Fruit fly (Drosophila melanogaster) whole organism, embryonic: ENCODE measurements around the gene CG33282.
A peak's percentile ranks its signal among the peaks of the same experiment; 100 is the strongest.

Experiments
- CG10267 ChIP-seq: fragments of 200-800 bp; sonication (Bioruptor generic); optimal IDR thresholded peaks from 2 replicates; lab custom pipeline; 2018; ENCODE audit warnings: missing biosample characterization, mild to moderate bottlenecking, missing genetic modification characterization, moderate library complexity
- CG10654 ChIP-seq: fragments of 200-800 bp; sonication (Bioruptor generic); optimal IDR thresholded peaks from 2 replicates; lab custom pipeline; 2016; ENCODE audit warnings: missing biosample characterization, missing genetic modification characterization
- CG11456 ChIP-seq: fragments of 200-800 bp; sonication (Bioruptor generic); IDR thresholded peaks from 3 replicates; pipeline ENCODE4 v1.3.6; 2022; ENCODE audit warnings: missing biosample characterization, missing genetic modification characterization
- CG12219 ChIP-seq: fragments of 200-800 bp; sonication (Bioruptor generic); optimal IDR thresholded peaks from 3 replicates; lab custom pipeline; 2018; ENCODE audit warnings: missing biosample characterization, mild to moderate bottlenecking, missing genetic modification characterization
- CG1233 ChIP-seq: fragments of 200-800 bp; sonication (Bioruptor generic); optimal IDR thresholded peaks from 4 replicates; lab custom pipeline; 2018; ENCODE audit warnings: missing biosample characterization, mild to moderate bottlenecking, missing genetic modification characterization
- CG12659 ChIP-seq: fragments of 200-800 bp; sonication (Bioruptor generic); optimal IDR thresholded peaks from 3 replicates; lab custom pipeline; 2017; ENCODE audit warnings: mild to moderate bottlenecking, missing biosample characterization, missing genetic modification reagents, missing genetic modification characterization
- CG12744 ChIP-seq: fragments of 200-800 bp; sonication (Bioruptor generic); optimal IDR thresholded peaks from 2 replicates; lab custom pipeline; 2016; ENCODE audit warnings: missing biosample characterization, missing genetic modification characterization
- CG12769 ChIP-seq: fragments of 200-800 bp; sonication (Bioruptor generic); optimal IDR thresholded peaks from 2 replicates; lab custom pipeline; 2019; ENCODE audit warnings: missing biosample characterization, mild to moderate bottlenecking, missing genetic modification characterization, moderate library complexity
- CG15269 ChIP-seq: fragments of 200-800 bp; sonication (Bioruptor generic); optimal IDR thresholded peaks from 2 replicates; lab custom pipeline; 2018; ENCODE audit warnings: missing biosample characterization, mild to moderate bottlenecking, missing genetic modification characterization, moderate library complexity
- CG15514 ChIP-seq: fragments of 200-800 bp; sonication (Bioruptor generic); optimal IDR thresholded peaks from 3 replicates; lab custom pipeline; 2017; ENCODE audit warnings: missing biosample characterization, missing genetic modification characterization, mild to moderate bottlenecking, moderate library complexity, missing genetic modification reagents
- CG15696 ChIP-seq: fragments of 200-800 bp; sonication (Bioruptor generic); optimal IDR thresholded peaks from 2 replicates; lab custom pipeline; 2019; ENCODE audit warnings: missing biosample characterization, mild to moderate bottlenecking, missing genetic modification characterization, moderate library complexity
- CG17829 ChIP-seq: fragments of 200-800 bp; optimal IDR thresholded peaks from 2 replicates; lab custom pipeline; 2019; ENCODE audit warnings: missing biosample characterization, mild to moderate bottlenecking, missing genetic modification characterization, moderate library complexity
- CG18599 ChIP-seq: fragments of 200-800 bp; sonication (Bioruptor generic); optimal IDR thresholded peaks from 3 replicates; lab custom pipeline; 2017; ENCODE audit warnings: missing biosample characterization, missing genetic modification characterization, mild to moderate bottlenecking, moderate library complexity, missing genetic modification reagents
- CG2678 ChIP-seq: fragments of 200-800 bp; sonication (Bioruptor generic); optimal IDR thresholded peaks from 3 replicates; lab custom pipeline; 2019; ENCODE audit warnings: missing biosample characterization, mild to moderate bottlenecking, missing genetic modification characterization, moderate library complexity
- CG2875 ChIP-seq: fragments of 200-800 bp; sonication (Bioruptor generic); optimal IDR thresholded peaks from 2 replicates; lab custom pipeline; 2017; ENCODE audit warnings: missing biosample characterization, mild to moderate bottlenecking, missing genetic modification characterization, missing genetic modification reagents
- CG30020 ChIP-seq: fragments of 200-800 bp; optimal IDR thresholded peaks from 2 replicates; lab custom pipeline; 2019; ENCODE audit warnings: missing biosample characterization, mild to moderate bottlenecking, missing genetic modification characterization, moderate library complexity
- CG31365 ChIP-seq: fragments of 200-800 bp; sonication (Bioruptor generic); optimal IDR thresholded peaks from 2 replicates; lab custom pipeline; 2018; ENCODE audit warnings: missing biosample characterization, mild to moderate bottlenecking, missing genetic modification characterization
- CG7928 ChIP-seq: fragments of 200-800 bp; sonication (Bioruptor generic); optimal IDR thresholded peaks from 2 replicates; lab custom pipeline; 2017; ENCODE audit warnings: missing biosample characterization, mild to moderate bottlenecking, missing genetic modification characterization
- CG8388 ChIP-seq: fragments of 200-800 bp; sonication (Bioruptor generic); optimal IDR thresholded peaks from 2 replicates; lab custom pipeline; 2019; ENCODE audit warnings: missing biosample characterization, mild to moderate bottlenecking, missing genetic modification characterization, moderate library complexity
- CG9797 ChIP-seq: fragments of 200-800 bp; sonication (Bioruptor generic); optimal IDR thresholded peaks from 3 replicates; lab custom pipeline; 2018; ENCODE audit warnings: missing biosample characterization, mild to moderate bottlenecking, missing genetic modification characterization
- CoRest ChIP-seq: fragments of 200-800 bp; sonication (Bioruptor generic); optimal IDR thresholded peaks from 3 replicates; lab custom pipeline; 2018; ENCODE audit warnings: missing biosample characterization, mild to moderate bottlenecking, missing genetic modification characterization, moderate library complexity
- Dek ChIP-seq: fragments of 200-800 bp; sonication (Bioruptor generic); optimal IDR thresholded peaks from 3 replicates; lab custom pipeline; 2019; ENCODE audit warnings: missing biosample characterization, mild to moderate bottlenecking, missing genetic modification characterization, moderate library complexity
- GATAe ChIP-seq: fragments of 200-800 bp; sonication (Bioruptor generic); conservative IDR thresholded peaks from 2 replicates; pipeline ENCODE4 v1.3.6; 2022; ENCODE audit warnings: missing biosample characterization, missing genetic modification characterization
- Hey ChIP-seq: fragments of 200-800 bp; sonication (Bioruptor generic); optimal IDR thresholded peaks from 3 replicates; lab custom pipeline; 2018; ENCODE audit warnings: missing biosample characterization, mild to moderate bottlenecking, missing genetic modification characterization
- Hmr ChIP-seq: fragments of 200-800 bp; sonication (Bioruptor generic); optimal IDR thresholded peaks from 3 replicates; lab custom pipeline; 2017; ENCODE audit warnings: mild to moderate bottlenecking, missing biosample characterization, missing genetic modification reagents, missing genetic modification characterization
- Hr78 ChIP-seq, 2 experiments: fragments of 200-800 bp in 1 of 2; fragments of >200 bp in 1 of 2; sonication (Bioruptor generic) in 1 of 2; optimal IDR thresholded peaks; 2 replicates each; lab custom pipeline; 2017 to 2019; ENCODE audit warnings: missing biosample characterization in 2 of 2, missing genetic modification characterization in 2 of 2, mild to moderate bottlenecking in 1 of 2, moderate library complexity in 1 of 2
- NC2α ChIP-seq: fragments of 200-800 bp; sonication (Bioruptor generic); optimal IDR thresholded peaks from 2 replicates; lab custom pipeline; 2016; ENCODE audit warnings: missing biosample characterization, missing genetic modification characterization
- Nf-YA ChIP-seq: fragments of 200-800 bp; sonication (Bioruptor generic); IDR thresholded peaks from 2 replicates; pipeline ENCODE4 v1.3.6; 2022; ENCODE audit warnings: missing biosample characterization, missing genetic modification characterization
- Rx ChIP-seq: fragments of 200-800 bp; sonication (Bioruptor generic); IDR thresholded peaks from 2 replicates; pipeline ENCODE4 v1.3.6; 2022; ENCODE audit warnings: missing biosample characterization, missing genetic modification characterization
- Sry-δ ChIP-seq: fragments of 200-800 bp; sonication (Bioruptor generic); optimal IDR thresholded peaks from 2 replicates; lab custom pipeline; 2016; ENCODE audit warnings: missing biosample characterization, missing genetic modification characterization
- Vsx1 ChIP-seq: fragments of 200-800 bp; sonication (Bioruptor generic); optimal IDR thresholded peaks from 2 replicates; lab custom pipeline; 2017; ENCODE audit warnings: missing biosample characterization, mild to moderate bottlenecking, missing genetic modification characterization, missing genetic modification reagents
- ab ChIP-seq: fragments of 200-800 bp; sonication (Bioruptor generic); optimal IDR thresholded peaks from 2 replicates; lab custom pipeline; 2016; ENCODE audit warnings: missing biosample characterization, missing genetic modification characterization
- cwo ChIP-seq: fragments of 200-800 bp; sonication (Bioruptor generic); optimal IDR thresholded peaks from 3 replicates; lab custom pipeline; 2017; ENCODE audit warnings: missing biosample characterization, missing genetic modification characterization, mild to moderate bottlenecking, moderate library complexity, missing genetic modification reagents
- en ChIP-seq: fragments of 200-800 bp; sonication (Bioruptor generic); optimal IDR thresholded peaks from 2 replicates; lab custom pipeline; 2016; ENCODE audit warnings: missing biosample characterization, missing genetic modification characterization
- esg ChIP-seq: fragments of 200-800 bp; sonication (Bioruptor generic); conservative IDR thresholded peaks from 2 replicates; pipeline ENCODE4 v1.3.6; 2022; ENCODE audit warnings: missing biosample characterization, missing genetic modification characterization
- gcm2 ChIP-seq: fragments of 200-800 bp; sonication (Bioruptor generic); optimal IDR thresholded peaks from 2 replicates; lab custom pipeline; 2016; ENCODE audit warnings: missing biosample characterization, missing genetic modification characterization
- lab ChIP-seq: fragments of 200-800 bp; sonication (Bioruptor generic); optimal IDR thresholded peaks from 3 replicates; lab custom pipeline; 2017; ENCODE audit warnings: missing biosample characterization, missing genetic modification characterization, mild to moderate bottlenecking, moderate library complexity, missing genetic modification reagents
- odd ChIP-seq: fragments of 200-800 bp; sonication (Bioruptor generic); optimal IDR thresholded peaks from 2 replicates; lab custom pipeline; 2017; ENCODE audit warnings: missing biosample characterization, mild to moderate bottlenecking, missing genetic modification characterization
- rib ChIP-seq: fragments of 200-800 bp; sonication (Bioruptor generic); IDR thresholded peaks from 2 replicates; pipeline ENCODE4 v1.3.6; 2022; ENCODE audit warnings: missing biosample characterization, missing genetic modification characterization
- sc ChIP-seq, 3 experiments: fragments of >200 bp in 2 of 3; fragments of 200-800 bp in 1 of 3; sonication (Bioruptor generic) in 1 of 3; optimal IDR thresholded peaks; 2 replicates in 2 of 3; 3 replicates in 1 of 3; lab custom pipeline; 2017; ENCODE audit warnings: mild to moderate bottlenecking in 1 of 3, missing biosample characterization in 1 of 3, missing genetic modification characterization in 1 of 3, missing genetic modification reagents in 1 of 3
- scrt ChIP-seq: fragments of 200-800 bp; sonication (Bioruptor generic); optimal IDR thresholded peaks from 2 replicates; lab custom pipeline; 2018; ENCODE audit warnings: missing biosample characterization, mild to moderate bottlenecking, missing genetic modification characterization, moderate library complexity
- sens ChIP-seq: fragments of 200-800 bp; sonication (Bioruptor generic); peaks from one replicate; lab custom pipeline; 2016; ENCODE audit warnings: missing biosample characterization, missing genetic modification characterization
- sob ChIP-seq: fragments of 200-800 bp; sonication (Bioruptor generic); IDR thresholded peaks from 2 replicates; pipeline ENCODE4 v1.3.6; 2022; ENCODE audit warnings: missing biosample characterization, missing genetic modification characterization
- tll ChIP-seq, 2 experiments: fragments of 200-800 bp in 1 of 2; fragments of >200 bp in 1 of 2; sonication (Bioruptor generic) in 1 of 2; optimal IDR thresholded peaks; 2 replicates each; lab custom pipeline; 2017 to 2019; ENCODE audit warnings: missing biosample characterization in 2 of 2, missing genetic modification characterization in 2 of 2, mild to moderate bottlenecking in 1 of 2, moderate library complexity in 1 of 2
- trem ChIP-seq: fragments of 200-800 bp; optimal IDR thresholded peaks from 3 replicates; lab custom pipeline; 2019; ENCODE audit warnings: missing biosample characterization, mild to moderate bottlenecking, missing genetic modification characterization, moderate library complexity

Gene CG33282

DNA sequence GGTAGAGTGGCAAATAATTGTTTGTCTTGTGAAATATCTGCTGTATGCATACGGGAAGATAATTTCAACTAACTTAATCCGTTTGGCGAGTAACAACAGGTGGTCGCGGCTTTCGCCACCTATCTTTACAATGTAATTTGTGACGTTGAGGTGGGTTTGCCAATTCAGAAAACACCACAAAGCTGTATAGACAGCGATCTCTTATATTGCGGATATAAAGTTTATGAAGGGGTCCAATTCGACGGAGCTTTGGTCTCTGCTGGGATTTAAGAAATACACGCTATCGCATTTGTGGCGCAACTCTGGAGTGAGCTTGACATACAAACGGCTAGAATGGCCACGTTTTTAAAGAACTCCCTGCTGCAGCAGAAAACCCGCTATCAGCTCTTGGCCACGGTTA, at the start of gene CG33282:
TSS of gene CG33282 (plus strand) at position 301 of the 400 bp plus-strand sequence.
- TF ChIP-seq esg (GFP tag; lab: Robert Waterston, UW) (no peak), CG12219 (GFP tag; lab: Kevin White, UChicago) (no peak), CG12744 (GFP tag; lab: Kevin White, UChicago) (no peak), CG30020 (tag; lab: Kevin White, UChicago) (no peak), Nf-YA (GFP tag; lab: Robert Waterston, UW) (no peak), Dek (no peak)

DNA sequence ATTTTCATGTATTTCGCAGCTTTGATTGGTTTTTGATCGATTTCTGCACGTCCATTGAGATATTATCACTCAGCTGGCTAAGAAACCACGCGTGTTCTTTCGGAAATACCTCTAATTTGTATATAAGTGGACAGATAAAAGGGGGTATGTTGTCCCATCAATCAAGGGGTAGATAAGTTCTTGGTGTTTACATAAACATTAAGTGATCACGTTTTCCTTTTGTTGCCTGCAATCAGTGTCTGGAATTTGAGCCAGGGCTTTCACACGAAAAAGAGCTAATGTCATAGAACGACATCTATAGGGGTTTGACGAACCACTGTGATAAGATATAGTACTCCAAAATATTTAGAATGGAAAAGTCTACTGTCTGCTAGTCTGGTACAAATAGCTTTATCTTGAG, 48.9 kb upstream of the CG33282 start:
- no peak for TF ChIP-seq CG8388 (GFP tag; lab: Kevin White, UChicago)
- TF ChIP-seq Rx: no peak
- peak; percentile 35 for TF ChIP-seq cwo (GFP tag; lab: Kevin White, UChicago)
- no peak for TF ChIP-seq trem (tag; lab: Kevin White, UChicago)
- no peak for TF ChIP-seq CG15696 (tag; lab: Kevin White, UChicago)
- peak; percentile 77 for TF ChIP-seq lab (GFP tag; lab: Kevin White, UChicago)
- no peak for TF ChIP-seq CG10654 (GFP tag; lab: Kevin White, UChicago)
- peak; percentile 71 for TF ChIP-seq Hey (tag; lab: Kevin White, UChicago)

DNA sequence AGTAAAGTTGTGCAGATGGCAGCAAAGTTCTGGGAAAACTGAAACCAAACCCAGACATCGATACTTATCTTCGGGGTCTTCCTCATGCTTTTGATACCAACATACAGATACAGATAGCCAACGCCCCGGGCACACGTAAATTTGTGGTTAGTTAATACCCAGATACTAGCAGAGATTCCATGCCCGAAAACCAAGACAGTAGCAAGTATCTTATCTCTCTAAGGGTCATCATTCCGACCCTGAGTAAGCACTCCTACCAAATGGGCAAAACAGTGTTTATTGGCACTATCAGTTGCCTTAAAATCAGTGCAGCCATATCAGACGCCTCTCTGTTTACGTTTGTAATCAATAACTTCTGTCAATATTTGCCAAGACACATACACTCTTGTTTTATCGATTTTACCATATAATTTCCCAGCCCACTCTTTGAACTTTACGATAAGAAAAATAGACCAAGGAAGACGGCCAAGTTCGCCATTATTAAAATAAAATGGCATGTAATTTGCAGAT, 47.2 kb upstream of the CG33282 start, which contains the start of gene OtopLb:
TSS of gene OtopLb (minus strand) at position 51 of the 510 bp plus-strand sequence.
- peak; percentile 92 for TF ChIP-seq lab (GFP tag; lab: Kevin White, UChicago)
- TF ChIP-seq ab (GFP tag; lab: Kevin White, UChicago): no peak
- TF ChIP-seq scrt: peak; percentile 30
- TF ChIP-seq Hmr: peak; percentile 72
- peak; percentile 68 for TF ChIP-seq CG1233 (GFP tag; lab: Kevin White, UChicago)
- TF ChIP-seq CG12659: peak; percentile 21
- peak; percentile 41 for TF ChIP-seq cwo (GFP tag; lab: Kevin White, UChicago)
- no peak for TF ChIP-seq rib (GFP tag; lab: Robert Waterston, UW)
- peak; percentile 54 for TF ChIP-seq odd (GFP tag; lab: Kevin White, UChicago)
- no peak for TF ChIP-seq sc (optimal IDR thresholded peaks at IDR 0.05; lab: Kevin White, UChicago)
- no peak for TF ChIP-seq sc (GFP tag; optimal IDR thresholded peaks at IDR 0.05; lab: Kevin White, UChicago)
- TF ChIP-seq Vsx1: peak; percentile 53
- peak; percentile 22 for TF ChIP-seq CG7928 (GFP tag; lab: Kevin White, UChicago)
- TF ChIP-seq GATAe: peak; percentile 36; the same call in 1 of the 2 replicates
- no peak for TF ChIP-seq sob (GFP tag; lab: Robert Waterston, UW)
- TF ChIP-seq CG9797: no peak
- TF ChIP-seq CG18599: peak; percentile 69
- TF ChIP-seq Sry-δ (GFP tag; lab: Kevin White, UChicago): no peak
- peak; percentile 62 for TF ChIP-seq CG2678 (tag; lab: Kevin White, UChicago)
- TF ChIP-seq CoRest (tag; lab: Kevin White, UChicago): no peak
- peak; percentile 33 for TF ChIP-seq CG12769 (tag; lab: Kevin White, UChicago)
- no peak for TF ChIP-seq CG11456
- peak; percentile 65 for TF ChIP-seq sens (GFP tag; lab: Kevin White, UChicago)
- TF ChIP-seq NC2α (GFP tag; lab: Kevin White, UChicago): no peak
- TF ChIP-seq Hr78 (GFP tag; optimal IDR thresholded peaks at IDR 0.05; lab: Kevin White, UChicago): peak in 1 of 2 experiments; percentile 55
- TF ChIP-seq CG10267 (tag; lab: Kevin White, UChicago): no peak
- no peak for TF ChIP-seq gcm2
- TF ChIP-seq CG15514 (GFP tag; lab: Kevin White, UChicago): peak; percentile 37
- no peak for TF ChIP-seq en (GFP tag; lab: Kevin White, UChicago)
- no peak for TF ChIP-seq CG17829 (tag; lab: Kevin White, UChicago)
- TF ChIP-seq Hey (tag; lab: Kevin White, UChicago): peak; percentile 25
- TF ChIP-seq CG15269 (tag; lab: Kevin White, UChicago): peak; percentile 10
- TF ChIP-seq CG31365: peak; percentile 34
- TF ChIP-seq CG2875 (GFP tag; lab: Kevin White, UChicago): peak; percentile 13
- no peak for TF ChIP-seq tll (GFP tag; optimal IDR thresholded peaks at IDR 0.05; lab: Kevin White, UChicago)
